Worm (Caenorhabditis elegans) whole organism, L1 larva: ENCODE data around the gene clec-2.

ENCODE experiments used
- egl-27 ChIP-seq, 2 experiments: fragments of 150-350 bp in 1 of 2; sonication (generic microtip); optimal IDR thresholded peaks; 3 replicates each; lab custom pipeline; 2017 to 2018; ENCODE audit warnings: missing biosample characterization in 2 of 2, missing genetic modification characterization in 2 of 2, missing genetic modification reagents in 2 of 2
- nhr-84 ChIP-seq: sonication (generic microtip); optimal IDR thresholded peaks from 2 replicates; lab custom pipeline; 2017; ENCODE audit warnings: missing biosample characterization, missing genetic modification characterization

DNA sequence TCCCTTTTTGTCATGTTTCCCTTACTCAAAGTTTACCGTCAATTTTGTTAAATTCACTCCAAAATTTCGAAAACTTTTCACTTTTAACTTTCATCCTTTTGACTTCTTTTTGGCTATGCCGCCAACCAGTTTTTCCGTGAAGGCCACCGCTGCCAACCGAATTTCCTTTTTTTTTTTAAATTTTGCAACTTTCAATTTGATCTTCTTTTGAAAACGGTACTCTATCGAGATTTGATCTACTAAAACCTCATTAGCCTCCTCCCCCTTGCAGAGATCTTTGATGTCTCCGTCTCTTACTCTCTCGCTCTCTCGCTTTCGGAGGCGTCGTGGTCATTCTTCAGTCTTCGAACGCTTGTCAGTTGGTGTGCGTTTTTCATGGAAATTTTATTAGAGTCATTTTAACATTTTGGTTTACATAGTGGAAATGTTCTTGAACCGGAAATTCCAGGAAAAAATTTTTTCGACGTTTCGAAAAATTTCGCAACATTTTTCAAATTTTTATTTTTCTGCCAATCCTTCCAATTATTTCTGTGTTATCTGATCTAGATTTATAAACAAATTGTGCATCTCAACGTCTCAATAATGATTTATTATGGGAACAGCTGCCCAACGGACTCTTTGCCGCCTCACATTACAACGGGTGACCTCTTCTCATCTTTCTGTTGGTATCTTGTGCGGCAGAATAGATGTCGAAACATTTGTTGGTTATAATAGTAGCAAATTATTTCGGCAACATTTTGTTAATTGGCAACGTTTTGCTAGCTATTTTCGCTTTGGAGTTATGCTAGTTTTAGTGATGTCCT, 28.4 kb downstream of the clec-2 start:
- TF ChIP-seq nhr-84 (tag; lab: Kevin White, UChicago) (no peak), egl-27 (tag; optimal IDR thresholded peaks at IDR 0.05; lab: Kevin White, UChicago) (no peak)
